Fruit fly (Drosophila melanogaster) ovary, adult (tissue): ENCODE measurements around the gene Klp31E.

Source experiments
- CG17801 ChIP-seq: fragments of 200-800 bp; optimal IDR thresholded peaks from 2 replicates; lab custom pipeline; 2019; ENCODE audit warnings: missing biosample characterization, mild to moderate bottlenecking, missing genetic modification characterization, moderate library complexity; ENCODE audit not compliant: partially characterized antibody

Gene Klp31E

DNA sequence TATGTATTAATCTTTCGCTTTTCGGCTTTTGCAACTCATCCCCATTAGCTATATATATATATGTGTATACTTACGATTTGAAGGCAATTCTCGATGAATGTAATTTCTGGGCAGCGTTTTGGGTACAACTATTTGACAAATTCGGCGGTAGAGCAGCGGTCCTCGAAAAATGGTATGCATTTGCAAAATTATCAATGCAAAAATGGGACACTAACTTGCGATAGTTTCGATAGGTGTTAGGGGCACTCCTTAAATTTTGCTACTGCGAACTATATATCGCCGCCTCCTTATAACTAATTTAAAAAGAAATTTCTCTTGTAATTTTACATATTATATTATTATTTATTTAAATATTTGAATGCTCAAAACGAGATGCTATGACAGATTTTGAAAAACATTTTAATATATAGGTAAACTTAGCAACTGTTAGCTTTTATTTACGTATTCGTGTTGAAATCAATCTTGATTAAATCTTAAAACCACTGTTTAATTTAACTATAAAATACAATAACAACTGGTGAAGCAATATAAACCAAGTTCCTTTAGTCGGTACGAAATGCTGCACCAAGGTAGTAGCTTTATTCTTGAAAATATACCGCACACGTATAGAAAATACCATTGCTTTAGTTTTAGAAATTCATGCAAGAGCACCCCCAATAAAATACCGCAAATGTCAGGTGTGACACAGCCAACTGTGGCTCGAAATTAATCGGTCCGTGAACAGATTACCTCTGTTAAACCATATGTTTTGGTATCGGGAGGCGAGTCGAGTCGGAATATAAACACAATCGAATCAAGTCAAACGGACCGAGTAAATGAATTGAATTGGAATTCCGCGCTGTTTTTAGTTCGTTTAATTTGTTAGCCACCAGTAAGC lies at the start of gene Klp31E, which contains the start of gene CG5355:
Gene Klp31E, plus strand, starts transcription at position 767 of the 877 bp plus-strand sequence.
Gene CG5355, minus strand, starts transcription at position 213 of the 877 bp plus-strand sequence.
- TF ChIP-seq CG17801 (GFP tag; lab: Kevin White, UChicago) = no peak

dm6 chr2L:10364229-10364628 lies 49.6 kb upstream of the Klp31E start, which contains the start of gene lft:
Gene lft (plus strand): TSS chr2L:10364471.
- TF ChIP-seq CG17801 (GFP tag; lab: Kevin White, UChicago) = no peak

- peak; percentile 67 for TF ChIP-seq CG17801 (GFP tag; lab: Kevin White, UChicago)
These were observed 47.3 kb upstream of the Klp31E start, which contains the start of gene CG5056 for dm6 chr2L:10366525-10366924. Gene CG5056 (plus strand): TSS chr2L:10366692.

- no peak for TF ChIP-seq CG17801 (GFP tag; lab: Kevin White, UChicago)
These were observed 41.5 kb upstream of the Klp31E start for dm6 chr2L:10372297-10372696.

dm6 chr2L:10373605-10374269 lies 40.1 kb upstream of the Klp31E start, which contains the start of gene rho-5:
Gene rho-5 (minus strand): TSS chr2L:10373900.
- no peak for TF ChIP-seq CG17801 (GFP tag; lab: Kevin White, UChicago)

- peak; percentile 59 for TF ChIP-seq CG17801 (GFP tag; lab: Kevin White, UChicago)
These were observed 38.2 kb upstream of the Klp31E start, which contains the start of the genes CG33303 and dpr19 for dm6 chr2L:10375464-10376236. Gene CG33303 (minus strand): TSS chr2L:10375757. Gene dpr19 (plus strand): TSS chr2L:10376168.

DNA sequence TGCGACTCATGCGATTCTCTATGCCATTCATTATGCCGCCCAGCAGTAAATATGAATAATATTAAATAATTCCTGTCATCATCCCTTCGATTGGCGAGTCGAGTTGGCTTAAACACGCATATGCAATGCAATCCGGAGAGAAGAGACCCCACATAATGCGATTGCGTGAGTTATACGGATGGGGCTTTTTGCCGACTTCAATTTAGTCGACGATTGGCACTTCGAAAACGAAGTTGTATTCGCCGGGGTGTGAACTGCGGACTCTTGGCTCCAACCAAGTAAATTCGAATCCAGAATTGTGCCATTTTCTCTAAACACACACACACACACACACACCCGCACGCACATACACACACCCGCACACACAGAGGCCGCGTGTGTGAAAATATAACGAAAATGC lies 37.5 kb upstream of the Klp31E start:
- no peak for TF ChIP-seq CG17801 (GFP tag; lab: Kevin White, UChicago)

DNA sequence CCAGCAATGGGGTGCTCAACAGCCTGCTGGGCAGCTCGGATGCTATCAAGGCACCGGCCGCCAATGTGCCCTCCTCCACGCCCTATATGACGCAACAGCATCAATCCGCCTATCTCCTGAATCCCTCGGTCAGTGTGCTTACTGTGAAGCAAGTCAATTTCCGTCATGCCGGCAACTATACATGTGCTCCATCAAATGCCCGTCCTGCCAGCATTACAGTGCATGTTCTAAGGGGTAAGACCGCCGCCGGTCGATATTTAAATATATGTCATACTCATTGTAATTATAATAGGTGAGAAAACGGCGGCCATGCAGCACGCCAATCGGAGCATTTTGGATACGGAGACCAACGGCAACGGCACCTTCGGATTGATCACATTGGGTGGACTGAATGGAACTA lies 35.2 kb upstream of the Klp31E start:
- no peak for TF ChIP-seq CG17801 (GFP tag; lab: Kevin White, UChicago)

DNA sequence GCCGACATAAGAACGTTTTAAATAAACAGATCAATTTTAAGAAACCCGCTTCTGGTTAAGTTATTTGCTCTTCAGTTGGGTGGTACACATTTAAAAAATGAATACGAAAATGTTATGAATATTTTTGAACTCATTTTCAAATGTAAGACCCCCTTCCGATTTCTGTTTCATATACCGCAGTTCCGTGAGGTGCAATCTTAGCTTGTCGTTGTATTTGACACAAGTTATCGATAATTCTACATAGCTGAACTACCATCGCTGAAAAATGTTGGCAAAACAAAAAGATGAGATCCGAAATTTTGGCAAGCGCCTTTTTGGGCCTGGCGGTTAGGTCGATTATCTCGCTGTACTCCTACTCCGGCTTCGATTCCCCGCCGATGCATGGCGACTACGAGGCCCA lies 34.0 kb upstream of the Klp31E start, which contains the start of gene gny:
Gene gny, plus strand, starts transcription at position 239 of the 400 bp plus-strand sequence.
- TF ChIP-seq CG17801 (GFP tag; lab: Kevin White, UChicago) = no peak

dm6 chr2L:10381890-10382450 lies 31.8 kb upstream of the Klp31E start, which contains the start of gene CG5096:
Gene CG5096 (plus strand): TSS chr2L:10382263.
- TF ChIP-seq CG17801 (GFP tag; lab: Kevin White, UChicago) = peak; percentile 33

- peak; percentile 36 for TF ChIP-seq CG17801 (GFP tag; lab: Kevin White, UChicago)
These were observed 27.5 kb upstream of the Klp31E start, which contains the start of the genes Cdk1 and mRpS7 for dm6 chr2L:10386208-10386805. Gene Cdk1 (minus strand): TSS chr2L:10386262. Gene mRpS7 (plus strand): TSS chr2L:10386662.

DNA sequence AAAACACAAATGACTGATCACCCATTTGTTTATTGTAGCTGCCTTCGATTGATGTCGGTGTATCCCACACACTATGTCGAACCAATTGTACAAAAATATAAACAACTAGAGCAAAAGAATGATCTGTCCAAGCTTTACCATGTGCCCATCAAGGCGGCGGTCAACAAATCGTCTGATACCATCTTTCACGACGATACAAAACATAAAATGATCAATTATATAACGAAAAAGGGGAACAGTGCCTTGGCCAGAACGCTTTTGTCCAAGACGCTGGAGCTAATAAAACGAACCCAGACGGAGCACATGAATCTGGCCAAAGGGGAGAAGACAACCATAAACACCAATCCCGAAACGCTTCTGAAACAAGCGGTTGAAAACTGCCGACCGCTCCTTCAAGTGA lies 27.0 kb upstream of the Klp31E start:
- no peak for TF ChIP-seq CG17801 (GFP tag; lab: Kevin White, UChicago)

DNA sequence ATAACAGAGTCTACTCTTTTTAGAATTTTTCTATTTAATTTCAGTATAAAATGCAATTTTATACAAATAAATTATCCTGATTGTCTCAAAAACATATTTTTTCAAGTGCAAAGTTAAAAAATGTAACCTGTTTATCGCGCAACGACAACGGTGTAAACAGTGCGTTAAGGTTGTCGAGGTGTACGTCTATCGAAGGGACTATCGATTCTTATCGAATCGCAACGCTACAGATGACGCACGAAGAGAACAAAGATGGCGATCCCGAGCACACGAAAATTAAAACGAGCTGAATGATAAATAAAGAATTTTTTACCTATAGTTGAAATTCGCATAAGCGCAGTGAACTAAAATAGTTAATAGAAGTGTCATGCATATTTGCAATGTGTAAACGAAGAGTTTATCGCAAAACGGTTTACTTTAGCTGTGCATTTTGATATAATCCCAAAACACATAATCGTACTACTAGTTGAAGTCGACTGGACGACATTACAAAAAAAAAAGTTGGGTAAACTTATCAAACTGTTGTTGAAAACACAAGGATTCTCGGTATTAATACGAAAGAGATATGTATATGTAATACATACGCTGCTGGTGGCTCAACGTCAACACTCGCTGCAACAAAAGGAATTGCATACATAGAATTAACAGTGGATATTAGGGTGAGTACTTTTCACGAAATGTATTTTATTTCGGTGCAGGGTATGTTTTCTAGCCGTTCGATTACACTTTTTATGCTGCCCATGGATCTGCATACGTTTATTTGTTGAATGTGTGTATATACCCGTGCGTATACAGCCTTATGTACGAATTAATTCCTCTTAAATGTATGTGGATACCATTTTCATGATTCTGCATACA lies 25.7 kb upstream of the Klp31E start, which contains the start of gene da:
Gene da, plus strand, starts transcription at position 237 of the 858 bp plus-strand sequence.
- TF ChIP-seq CG17801 (GFP tag; lab: Kevin White, UChicago) = peak; percentile 41
